Fruit fly (Drosophila melanogaster) whole organism, prepupa: ENCODE measurements around the gene CG14106.

ENCODE experiments used
- CG11294 ChIP-seq: fragments of 200-800 bp; sonication (Bioruptor generic); IDR thresholded peaks from 2 replicates; pipeline ENCODE4 v1.3.6; 2022; ENCODE audit warnings: missing biosample characterization, missing genetic modification characterization
- CG15336 ChIP-seq: fragments of 200-800 bp; sonication (Bioruptor generic); IDR thresholded peaks from 2 replicates; pipeline ENCODE4 v1.3.6; 2022; ENCODE audit warnings: missing biosample characterization, missing genetic modification characterization
- CG16779 ChIP-seq: fragments of 200-800 bp; sonication (Bioruptor generic); optimal IDR thresholded peaks from 3 replicates; lab custom pipeline; 2017; ENCODE audit warnings: missing biosample characterization, mild to moderate bottlenecking, missing genetic modification characterization
- CG32006 ChIP-seq: fragments of 200-800 bp; sonication (Bioruptor generic); optimal IDR thresholded peaks from 3 replicates; lab custom pipeline; 2017; ENCODE audit warnings: missing biosample characterization, mild to moderate bottlenecking, missing genetic modification characterization
- CG6854 ChIP-seq: fragments of 200-800 bp; sonication (Bioruptor generic); optimal IDR thresholded peaks from 2 replicates; lab custom pipeline; 2017; ENCODE audit warnings: missing biosample characterization, mild to moderate bottlenecking, missing genetic modification characterization
- CG9139 ChIP-seq: fragments of 200-800 bp; sonication (Bioruptor generic); optimal IDR thresholded peaks from 3 replicates; lab custom pipeline; 2017; ENCODE audit warnings: missing biosample characterization, mild to moderate bottlenecking, missing genetic modification characterization
- Gug ChIP-seq: fragments of 200-800 bp; sonication (Bioruptor generic); IDR thresholded peaks from 2 replicates; pipeline ENCODE4 v1.3.6; 2022; ENCODE audit warnings: missing biosample characterization, missing genetic modification characterization
- OdsH ChIP-seq: fragments of 200-800 bp; sonication (Bioruptor generic); optimal IDR thresholded peaks from 3 replicates; lab custom pipeline; 2016; ENCODE audit warnings: missing biosample characterization, missing genetic modification characterization
- Sox14 ChIP-seq: fragments of 200-800 bp; sonication (Bioruptor generic); optimal IDR thresholded peaks from 3 replicates; lab custom pipeline; 2016; ENCODE audit warnings: missing biosample characterization, missing genetic modification characterization
- Sox15 ChIP-seq: fragments of 200-800 bp; sonication (Bioruptor generic); optimal IDR thresholded peaks from 3 replicates; lab custom pipeline; 2016; ENCODE audit warnings: missing biosample characterization, missing genetic modification characterization
- fd85E ChIP-seq: fragments of 200-800 bp; sonication (Bioruptor generic); optimal IDR thresholded peaks from 3 replicates; lab custom pipeline; 2016; ENCODE audit warnings: missing biosample characterization, missing genetic modification characterization
- fkh ChIP-seq: fragments of 200-800 bp; sonication (Bioruptor generic); optimal IDR thresholded peaks from 3 replicates; lab custom pipeline; 2017; ENCODE audit warnings: missing biosample characterization, mild to moderate bottlenecking, missing genetic modification characterization, moderate library complexity
- pdm3 ChIP-seq: fragments of 200-800 bp; sonication (Bioruptor generic); optimal IDR thresholded peaks from 3 replicates; lab custom pipeline; 2016; ENCODE audit warnings: missing biosample characterization, missing genetic modification characterization

dm6 chr3L:13454755-13455154 lies 29.3 kb upstream of the CG14106 start:
- no peak for TF ChIP-seq Gug
- TF ChIP-seq CG11294 (GFP tag; lab: Robert Waterston, UW), result no peak
- no peak for TF ChIP-seq Sox14
- TF ChIP-seq fd85E (GFP tag; lab: Kevin White, UChicago), result no peak
- TF ChIP-seq pdm3, result no peak
- no peak for TF ChIP-seq CG32006 (GFP tag; lab: Kevin White, UChicago)
- no peak for TF ChIP-seq Sox15 (GFP tag; lab: Kevin White, UChicago)
- TF ChIP-seq CG15336 (GFP tag; lab: Robert Waterston, UW), result no peak
- no peak for TF ChIP-seq CG16779 (tag; lab: Kevin White, UChicago)
- no peak for TF ChIP-seq CG9139 (GFP tag; lab: Kevin White, UChicago)
- TF ChIP-seq OdsH (GFP tag; lab: Kevin White, UChicago), result no peak
- TF ChIP-seq CG6854 (GFP tag; lab: Kevin White, UChicago), result no peak
- no peak for TF ChIP-seq fkh (GFP tag; lab: Kevin White, UChicago)
